Fruit fly (Drosophila melanogaster) whole organism, embryonic: ENCODE results near the gene CG5181.

Experiments used
- Ada2b ChIP-seq: fragments of 200-800 bp; sonication (Bioruptor generic); IDR thresholded peaks from 2 replicates; pipeline ENCODE4 v1.3.6; 2022; ENCODE audit warnings: missing biosample characterization, missing genetic modification characterization
- Adf1 ChIP-seq: fragments of 200-800 bp; sonication (Bioruptor generic); IDR thresholded peaks from 2 replicates; pipeline ENCODE4 v1.3.6; 2022; ENCODE audit warnings: missing biosample characterization, missing genetic modification characterization
- CG10543 ChIP-seq: fragments of 200-800 bp; sonication (Bioruptor generic); optimal IDR thresholded peaks from 3 replicates; lab custom pipeline; 2017; ENCODE audit warnings: missing biosample characterization, mild to moderate bottlenecking, missing genetic modification characterization, moderate library complexity
- CG12299 ChIP-seq: fragments of 200-800 bp; sonication (Bioruptor generic); optimal IDR thresholded peaks from 2 replicates; lab custom pipeline; 2018; ENCODE audit warnings: missing biosample characterization, mild to moderate bottlenecking, missing genetic modification characterization
- CG14667 ChIP-seq: fragments of 200-800 bp; sonication (Bioruptor generic); IDR thresholded peaks from 2 replicates; pipeline ENCODE4 v1.3.6; 2022; ENCODE audit warnings: missing biosample characterization, missing genetic modification characterization
- CG17385 ChIP-seq: fragments of 200-800 bp; sonication (Bioruptor generic); optimal IDR thresholded peaks from 3 replicates; lab custom pipeline; 2018; ENCODE audit warnings: missing biosample characterization, mild to moderate bottlenecking, missing genetic modification characterization
- CG17829 ChIP-seq: fragments of 200-800 bp; optimal IDR thresholded peaks from 2 replicates; lab custom pipeline; 2019; ENCODE audit warnings: missing biosample characterization, mild to moderate bottlenecking, missing genetic modification characterization, moderate library complexity
- CG2129 ChIP-seq: fragments of 200-800 bp; sonication (Bioruptor generic); IDR thresholded peaks from 2 replicates; pipeline ENCODE4 v1.3.6; 2022; ENCODE audit warnings: missing biosample characterization, missing genetic modification characterization; ENCODE audit not compliant: partially characterized antibody
- CG2678 ChIP-seq: fragments of 200-800 bp; sonication (Bioruptor generic); optimal IDR thresholded peaks from 3 replicates; lab custom pipeline; 2019; ENCODE audit warnings: missing biosample characterization, mild to moderate bottlenecking, missing genetic modification characterization, moderate library complexity
- CG31224 ChIP-seq: fragments of 200-800 bp; sonication (Bioruptor generic); IDR thresholded peaks from 2 replicates; pipeline ENCODE4 v1.3.6; 2022; ENCODE audit warnings: missing biosample characterization, missing genetic modification characterization
- CG31365 ChIP-seq: fragments of 200-800 bp; sonication (Bioruptor generic); optimal IDR thresholded peaks from 2 replicates; lab custom pipeline; 2018; ENCODE audit warnings: missing biosample characterization, mild to moderate bottlenecking, missing genetic modification characterization
- CG3163 ChIP-seq: fragments of 200-800 bp; sonication (Bioruptor generic); optimal IDR thresholded peaks from 3 replicates; lab custom pipeline; 2016; ENCODE audit warnings: missing biosample characterization, missing genetic modification characterization
- CG42726 ChIP-seq: fragments of 200-800 bp; sonication (Bioruptor generic); IDR thresholded peaks from 2 replicates; pipeline ENCODE4 v1.3.6; 2022; ENCODE audit warnings: missing biosample characterization, missing genetic modification characterization; ENCODE audit not compliant: partially characterized antibody
- CG4404 ChIP-seq: fragments of 200-800 bp; sonication (Bioruptor generic); IDR thresholded peaks from 2 replicates; pipeline ENCODE4 v1.3.6; 2022; ENCODE audit warnings: missing biosample characterization, missing genetic modification characterization
- CG4854 ChIP-seq: fragments of 200-800 bp; sonication (Bioruptor generic); optimal IDR thresholded peaks from 2 replicates; lab custom pipeline; 2016; ENCODE audit warnings: missing biosample characterization, missing genetic modification characterization, inconsistent platforms
- CG7372 ChIP-seq: fragments of 200-800 bp; sonication (Bioruptor generic); IDR thresholded peaks from 2 replicates; pipeline ENCODE4 v1.3.6; 2022; ENCODE audit warnings: missing biosample characterization, missing genetic modification characterization
- CG7987 ChIP-seq: fragments of 200-800 bp; sonication (Bioruptor generic); optimal IDR thresholded peaks from 2 replicates; lab custom pipeline; 2018; ENCODE audit warnings: missing biosample characterization, mild to moderate bottlenecking, missing genetic modification characterization, moderate library complexity
- CG8359 ChIP-seq: fragments of 200-800 bp; sonication (Bioruptor generic); optimal IDR thresholded peaks from 2 replicates; lab custom pipeline; 2017; ENCODE audit warnings: missing biosample characterization, mild to moderate bottlenecking, missing genetic modification characterization, borderline replicate concordance
- CHES-1-like ChIP-seq: fragments of 200-800 bp; sonication (Bioruptor generic); optimal IDR thresholded peaks from 2 replicates; lab custom pipeline; 2016; ENCODE audit warnings: missing biosample characterization, missing genetic modification characterization
- Gsc ChIP-seq: fragments of 200-800 bp; sonication (Bioruptor generic); IDR thresholded peaks from 2 replicates; pipeline ENCODE4 v1.3.6; 2022; ENCODE audit warnings: missing biosample characterization, missing genetic modification characterization
- Hr51 ChIP-seq, 2 experiments: fragments of 200-800 bp; sonication (Bioruptor generic); optimal IDR thresholded peaks; 2 replicates in 1 of 2; 3 replicates in 1 of 2; lab custom pipeline; 2016 to 2018; ENCODE audit warnings: missing biosample characterization in 2 of 2, missing genetic modification characterization in 2 of 2, mild to moderate bottlenecking in 1 of 2, moderate library complexity in 1 of 2
- PHDP ChIP-seq: fragments of 200-800 bp; sonication (Bioruptor generic); optimal IDR thresholded peaks from 3 replicates; lab custom pipeline; 2018; ENCODE audit warnings: missing biosample characterization, mild to moderate bottlenecking, missing genetic modification characterization, moderate library complexity
- Sry-δ ChIP-seq: fragments of 200-800 bp; sonication (Bioruptor generic); optimal IDR thresholded peaks from 2 replicates; lab custom pipeline; 2016; ENCODE audit warnings: missing biosample characterization, missing genetic modification characterization
- Ssrp ChIP-seq: fragments of 200-800 bp; sonication (Bioruptor generic); optimal IDR thresholded peaks from 2 replicates; lab custom pipeline; 2018; ENCODE audit warnings: missing biosample characterization, mild to moderate bottlenecking, missing genetic modification characterization, moderate library complexity
- amos ChIP-seq: fragments of 200-800 bp; sonication (Bioruptor generic); IDR thresholded peaks from 2 replicates; pipeline ENCODE4 v1.3.6; 2022; ENCODE audit warnings: missing biosample characterization, missing genetic modification characterization; ENCODE audit not compliant: partially characterized antibody
- bigmax ChIP-seq: fragments of 200-800 bp; sonication (Bioruptor generic); optimal IDR thresholded peaks from 2 replicates; lab custom pipeline; 2018; ENCODE audit warnings: missing biosample characterization, mild to moderate bottlenecking, missing genetic modification characterization
- cato ChIP-seq: fragments of 200-800 bp; sonication (Bioruptor generic); optimal IDR thresholded peaks from 2 replicates; lab custom pipeline; 2016; ENCODE audit warnings: missing biosample characterization, missing genetic modification characterization, borderline replicate concordance
- cg ChIP-seq: fragments of 200-800 bp; sonication (Bioruptor generic); optimal IDR thresholded peaks from 3 replicates; lab custom pipeline; 2019; ENCODE audit warnings: missing biosample characterization, mild to moderate bottlenecking, missing genetic modification characterization, moderate library complexity
- chn ChIP-seq: fragments of 200-800 bp; sonication (Bioruptor generic); optimal IDR thresholded peaks from 2 replicates; lab custom pipeline; 2016; ENCODE audit warnings: missing biosample characterization, missing genetic modification characterization
- corto ChIP-seq: fragments of 200-800 bp; sonication (Bioruptor generic); optimal IDR thresholded peaks from 2 replicates; lab custom pipeline; 2016; ENCODE audit warnings: missing biosample characterization, mild to moderate bottlenecking, missing genetic modification characterization, moderate library complexity
- dan ChIP-seq: fragments of 200-800 bp; sonication (Bioruptor generic); IDR thresholded peaks from 2 replicates; pipeline ENCODE4 v1.3.6; 2022; ENCODE audit warnings: missing biosample characterization, missing genetic modification characterization
- dmrt99B ChIP-seq: fragments of 200-800 bp; sonication (Bioruptor generic); optimal IDR thresholded peaks from 2 replicates; lab custom pipeline; 2018; ENCODE audit warnings: missing biosample characterization, mild to moderate bottlenecking, missing genetic modification characterization, moderate library complexity
- emc ChIP-seq: fragments of 200-800 bp; sonication (Bioruptor generic); optimal IDR thresholded peaks from 2 replicates; lab custom pipeline; 2016; ENCODE audit warnings: missing biosample characterization, missing genetic modification characterization
- gem ChIP-seq: fragments of 200-800 bp; sonication (Bioruptor generic); optimal IDR thresholded peaks from 2 replicates; lab custom pipeline; 2019; ENCODE audit warnings: missing biosample characterization, mild to moderate bottlenecking, missing genetic modification characterization, moderate library complexity
- gro ChIP-seq: fragments of 200-800 bp; sonication (Bioruptor generic); optimal IDR thresholded peaks from 2 replicates; lab custom pipeline; 2016; ENCODE audit warnings: missing biosample characterization, missing genetic modification characterization
- inv ChIP-seq: fragments of 200-800 bp; sonication (Bioruptor generic); IDR thresholded peaks from 2 replicates; pipeline ENCODE4 v1.3.6; 2022; ENCODE audit warnings: missing biosample characterization, missing genetic modification characterization; ENCODE audit not compliant: partially characterized antibody
- ken ChIP-seq: fragments of 200-800 bp; sonication (Bioruptor generic); IDR thresholded peaks from 3 replicates; pipeline ENCODE4 v1.3.6; 2022; ENCODE audit warnings: missing biosample characterization, missing genetic modification characterization
- kni ChIP-seq: fragments of 200-800 bp; sonication (Bioruptor generic); optimal IDR thresholded peaks from 3 replicates; lab custom pipeline; 2017; ENCODE audit warnings: mild to moderate bottlenecking, missing biosample characterization, missing genetic modification reagents, missing genetic modification characterization
- odd ChIP-seq: fragments of 200-800 bp; sonication (Bioruptor generic); optimal IDR thresholded peaks from 2 replicates; lab custom pipeline; 2017; ENCODE audit warnings: missing biosample characterization, mild to moderate bottlenecking, missing genetic modification characterization
- p53 ChIP-seq: fragments of 200-800 bp; sonication (Bioruptor generic); optimal IDR thresholded peaks from 2 replicates; lab custom pipeline; 2016; ENCODE audit warnings: missing biosample characterization, missing genetic modification characterization
- sqz ChIP-seq: fragments of 200-800 bp; sonication (Bioruptor generic); optimal IDR thresholded peaks from 3 replicates; lab custom pipeline; 2018; ENCODE audit warnings: missing biosample characterization, mild to moderate bottlenecking, missing genetic modification characterization
- stc ChIP-seq: fragments of 200-800 bp; sonication (Bioruptor generic); IDR thresholded peaks from 2 replicates; pipeline ENCODE4 v1.3.6; 2022; ENCODE audit warnings: missing biosample characterization, missing genetic modification characterization
- toy ChIP-seq: fragments of 200-800 bp; sonication (Bioruptor generic); IDR thresholded peaks from 2 replicates; pipeline ENCODE4 v1.3.6; 2022; ENCODE audit warnings: missing biosample characterization, missing genetic modification characterization
- tup ChIP-seq: fragments of 200-800 bp; sonication (Bioruptor generic); optimal IDR thresholded peaks from 2 replicates; lab custom pipeline; 2016; ENCODE audit warnings: missing biosample characterization, mild to moderate bottlenecking, missing genetic modification characterization, moderate library complexity
- wor ChIP-seq: fragments of 200-800 bp; sonication (Bioruptor generic); IDR thresholded peaks from 2 replicates; pipeline ENCODE4 v1.3.6; 2022; ENCODE audit warnings: missing biosample characterization, missing genetic modification characterization

The CG5181 gene

DNA sequence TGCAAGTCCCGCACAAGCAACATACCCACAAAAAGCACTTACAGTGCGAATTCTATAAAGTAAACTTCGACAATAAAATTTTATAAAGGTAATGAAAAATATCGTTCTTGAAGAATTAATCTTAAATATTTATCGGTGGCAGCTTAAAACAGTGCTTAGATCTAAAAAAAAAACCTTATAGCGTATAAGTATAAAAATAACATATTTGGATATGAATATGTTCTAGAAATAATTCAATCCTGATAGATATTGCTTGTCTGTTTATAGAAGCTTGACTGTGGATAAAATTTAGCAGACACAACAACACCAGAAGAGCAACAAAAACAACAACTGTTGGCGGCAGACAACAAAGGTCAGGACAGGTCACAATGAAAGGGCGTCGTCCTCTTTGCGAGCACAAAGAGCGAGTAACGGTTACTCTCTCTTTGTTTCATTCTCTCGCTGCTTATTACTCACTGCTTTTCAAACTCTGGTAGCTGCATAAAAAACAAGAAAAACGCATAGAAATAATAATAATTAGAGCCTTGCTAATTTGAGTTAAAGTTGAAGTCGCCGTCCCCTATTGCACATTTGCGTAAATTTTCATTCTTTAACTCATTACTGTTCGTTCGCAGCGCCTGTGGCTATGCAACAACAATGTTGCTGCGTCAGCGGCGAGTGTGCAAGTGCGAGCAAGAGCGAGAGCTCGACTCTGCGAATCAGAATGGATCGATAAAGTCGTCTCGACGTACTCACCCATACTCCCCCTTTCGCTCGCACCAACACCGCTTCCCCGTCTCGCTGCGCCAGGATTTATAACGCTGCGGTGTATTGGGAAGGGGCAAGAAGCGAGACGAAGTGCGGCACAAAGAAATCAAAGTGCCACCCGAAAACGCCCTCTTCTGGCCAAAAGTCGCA lies 10.0 kb upstream of the CG5181 start (continued):
- no peak for TF ChIP-seq cato
- TF ChIP-seq gro = no peak
- TF ChIP-seq CG42726 (GFP tag; lab: Robert Waterston, UW) = peak; percentile 18; the same call in 1 of the 2 replicates
- no peak for TF ChIP-seq dmrt99B (tag; lab: Kevin White, UChicago)
- TF ChIP-seq toy = no peak
- TF ChIP-seq CHES-1-like (GFP tag; lab: Kevin White, UChicago) = no peak
- peak in 1 of 2 experiments; percentile 10 for TF ChIP-seq Hr51 (GFP tag; optimal IDR thresholded peaks at IDR 0.05; lab: Kevin White, UChicago)
- TF ChIP-seq CG17385 (GFP tag; lab: Kevin White, UChicago) = peak; percentile 32
- peak; percentile 56 for TF ChIP-seq CG2678 (tag; lab: Kevin White, UChicago)
- no peak for TF ChIP-seq CG10543 (GFP tag; lab: Kevin White, UChicago)
- no peak for TF ChIP-seq emc (GFP tag; lab: Kevin White, UChicago)
- no peak for TF ChIP-seq Gsc (GFP tag; lab: Robert Waterston, UW)
- no peak for TF ChIP-seq Sry-δ (GFP tag; lab: Kevin White, UChicago)
- TF ChIP-seq inv (GFP tag; lab: Robert Waterston, UW) = no peak
- TF ChIP-seq tup (GFP tag; lab: Kevin White, UChicago) = no peak
- no peak for TF ChIP-seq bigmax
- TF ChIP-seq kni (GFP tag; lab: Kevin White, UChicago) = no peak
- TF ChIP-seq CG4404 (GFP tag; lab: Robert Waterston, UW) = no peak

DNA sequence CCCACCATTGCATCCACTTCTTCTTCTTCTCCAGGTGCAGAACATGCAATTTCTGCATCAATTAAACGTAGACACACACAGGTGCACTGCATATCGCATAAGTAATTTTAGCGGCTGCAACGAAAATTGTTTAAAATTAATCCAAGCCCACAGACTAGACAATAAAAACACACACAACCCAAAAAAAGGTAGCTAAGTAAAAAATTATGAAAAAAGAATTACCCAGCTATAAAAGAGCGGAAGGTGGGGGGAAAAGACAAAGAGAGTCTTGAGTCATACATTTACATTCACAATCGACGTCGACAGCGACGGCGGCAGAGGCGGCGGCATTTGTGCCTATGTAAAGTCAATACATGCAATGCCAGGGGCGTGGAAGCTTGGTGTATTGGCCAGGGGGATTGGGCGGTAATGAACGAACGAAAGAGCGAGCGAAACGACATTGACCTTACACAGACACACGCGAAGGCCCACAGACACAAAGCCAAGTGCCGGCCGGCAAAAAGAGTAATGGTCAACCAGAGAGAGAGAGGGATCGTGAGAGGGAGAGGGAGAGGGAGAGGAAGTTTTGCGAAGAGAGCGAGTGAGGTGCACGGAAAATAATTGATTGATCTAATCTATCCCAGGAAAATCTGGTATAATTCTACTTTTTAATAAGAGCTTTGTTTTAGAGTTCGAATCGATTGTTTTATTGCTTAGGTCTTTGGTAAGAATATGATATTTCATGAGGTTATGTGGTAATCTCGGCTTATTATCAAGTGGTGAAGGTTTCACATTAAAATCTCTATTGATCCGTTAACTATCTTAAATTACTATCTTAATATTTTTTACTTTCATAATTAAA lies 8.8 kb upstream of the CG5181 start:
- TF ChIP-seq dan (GFP tag; lab: Robert Waterston, UW) = no peak
- TF ChIP-seq stc (GFP tag; lab: Robert Waterston, UW) = no peak
- TF ChIP-seq CG31365 (tag; lab: Kevin White, UChicago) = no peak
- peak; percentile 46 for TF ChIP-seq CG3163 (GFP tag; lab: Kevin White, UChicago)
- no peak for TF ChIP-seq cato
- TF ChIP-seq corto = peak; percentile 43
- no peak for TF ChIP-seq CG12299
- TF ChIP-seq CG7372 (GFP tag; lab: Robert Waterston, UW) = no peak
- TF ChIP-seq sqz (GFP tag; lab: Kevin White, UChicago) = no peak
- TF ChIP-seq p53 (GFP tag; lab: Kevin White, UChicago) = no peak
- TF ChIP-seq CG14667 (GFP tag; lab: Robert Waterston, UW) = no peak
- TF ChIP-seq CG10543 (GFP tag; lab: Kevin White, UChicago) = no peak
- TF ChIP-seq CG17829 = no peak
- TF ChIP-seq odd (GFP tag; lab: Kevin White, UChicago) = no peak
- no peak for TF ChIP-seq CG2129
- TF ChIP-seq CG7987 = no peak
- TF ChIP-seq wor = no peak
- TF ChIP-seq CG31224 (GFP tag; lab: Robert Waterston, UW) = no peak
- no peak for TF ChIP-seq CG8359 (GFP tag; lab: Kevin White, UChicago)
- TF ChIP-seq PHDP = no peak
- TF ChIP-seq Gsc (GFP tag; lab: Robert Waterston, UW) = no peak
- peak; percentile 74 for TF ChIP-seq cg (GFP tag; lab: Kevin White, UChicago)
- TF ChIP-seq chn (GFP tag; lab: Kevin White, UChicago) = no peak
- TF ChIP-seq ken (GFP tag; lab: Robert Waterston, UW) = no peak
- no peak for TF ChIP-seq amos (GFP tag; lab: Robert Waterston, UW)
- TF ChIP-seq Ssrp (tag; lab: Kevin White, UChicago) = no peak
- peak; percentile 88 for TF ChIP-seq Adf1
- no peak for TF ChIP-seq Ada2b
- TF ChIP-seq CG4854 (GFP tag; lab: Kevin White, UChicago) = no peak
- TF ChIP-seq gem (tag; lab: Kevin White, UChicago) = peak; percentile 26
